Worm (Caenorhabditis elegans): ENCODE data around the gene flp-23.

flp-23 gene

ce11 chrIII:8667382-8667781 lies 16.8 kb downstream of the flp-23 start, which contains the start of gene dpy-19:
TSS of gene dpy-19 (minus strand) at chrIII:8667482.
- TF ChIP-seq unc-62 (GFP tag; optimal IDR thresholded peaks at IDR 0.05), result no peak

- no peak for TF ChIP-seq unc-62 (GFP tag; optimal IDR thresholded peaks at IDR 0.05)
Measured at ce11 chrIII:8668717-8669116, 18.1 kb downstream of the flp-23 start.

- no peak for TF ChIP-seq unc-62 (GFP tag; optimal IDR thresholded peaks at IDR 0.05)
Measured at ce11 chrIII:8674980-8675485, 24.5 kb downstream of the flp-23 start, which contains the start of gene pgl-2. TSS of gene pgl-2 (minus strand) at chrIII:8675435.

- no peak for TF ChIP-seq unc-62 (GFP tag; optimal IDR thresholded peaks at IDR 0.05)
Measured at ce11 chrIII:8678371-8678770, 27.8 kb downstream of the flp-23 start.

- no peak for TF ChIP-seq unc-62 (GFP tag; optimal IDR thresholded peaks at IDR 0.05)
Measured at ce11 chrIII:8683679-8684263, 33.2 kb downstream of the flp-23 start, which contains the start of gene fli-1. TSS of gene fli-1 (minus strand) at chrIII:8683736.

ce11 chrIII:8684421-8684820 lies 33.9 kb downstream of the flp-23 start, which contains the start of gene anmt-1:
TSS of gene anmt-1 (plus strand) at chrIII:8684808.
- TF ChIP-seq unc-62 (GFP tag; optimal IDR thresholded peaks at IDR 0.05), result no peak

- no peak for TF ChIP-seq unc-62 (GFP tag; optimal IDR thresholded peaks at IDR 0.05)
Measured at ce11 chrIII:8685590-8686240, 35.1 kb downstream of the flp-23 start.

ce11 chrIII:8688438-8688946 lies 37.9 kb downstream of the flp-23 start, which contains the start of gene hadb-1:
TSS of gene hadb-1 (minus strand) at chrIII:8688488.
- no peak for TF ChIP-seq unc-62 (GFP tag; optimal IDR thresholded peaks at IDR 0.05)

ce11 chrIII:8689143-8689542 lies 38.6 kb downstream of the flp-23 start:
- TF ChIP-seq unc-62 (GFP tag; optimal IDR thresholded peaks at IDR 0.05), result no peak

- TF ChIP-seq unc-62 (GFP tag; optimal IDR thresholded peaks at IDR 0.05), result no peak
Measured at ce11 chrIII:8689655-8690054, 39.1 kb downstream of the flp-23 start, which contains the start of gene B0303.4. TSS of gene B0303.4 (plus strand) at chrIII:8689850.

- TF ChIP-seq unc-62 (GFP tag; optimal IDR thresholded peaks at IDR 0.05), result no peak
Measured at ce11 chrIII:8693322-8693721, 42.8 kb downstream of the flp-23 start, which contains the start of gene B0303.7. TSS of gene B0303.7 (plus strand) at chrIII:8693622.

- no peak for TF ChIP-seq unc-62 (GFP tag; optimal IDR thresholded peaks at IDR 0.05)
Measured at ce11 chrIII:8696680-8697079, 46.1 kb downstream of the flp-23 start.

- no peak for TF ChIP-seq unc-62 (GFP tag; optimal IDR thresholded peaks at IDR 0.05)
Measured at ce11 chrIII:8697268-8697907, 46.8 kb downstream of the flp-23 start.

ce11 chrIII:8700289-8700957 lies 49.9 kb downstream of the flp-23 start, which contains the start of the genes sdz-1 and vps-33.1:
TSS of gene sdz-1 (minus strand) at chrIII:8700339.
TSS of gene vps-33.1 (plus strand) at chrIII:8700927.
- TF ChIP-seq unc-62 (GFP tag; optimal IDR thresholded peaks at IDR 0.05), result no peak
